Worm (Caenorhabditis elegans): ENCODE results near the gene C45G9.10.
"Not testable (repeated sequence)": the region's sequence is repeated elsewhere in the genome, so short reads cannot be mapped to it uniquely, and the experiment has no call there.

C45G9.10 gene

DNA sequence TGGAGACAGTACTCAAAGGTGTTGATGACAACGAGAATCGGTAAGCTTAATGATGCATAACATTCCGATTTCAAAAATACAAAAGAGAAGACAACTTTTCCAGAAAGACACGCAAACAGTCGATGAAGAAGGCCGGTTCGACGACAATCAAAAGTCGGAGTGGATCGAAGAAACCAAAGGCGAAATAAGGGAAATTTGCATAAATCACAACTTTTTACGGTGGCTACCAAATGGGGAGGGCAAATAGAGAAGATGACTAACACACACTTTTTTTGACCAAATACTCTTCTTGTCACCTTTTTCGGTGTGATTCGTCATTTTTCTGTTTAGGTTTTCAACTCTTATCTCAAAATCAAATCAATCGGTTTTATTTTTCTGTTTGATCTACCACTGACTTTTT is 25.5 kb downstream of the C45G9.10 start, which contains the start of gene C45G9.6:
C45G9.6 (plus strand) TSS at position 301 of the 400 bp plus-strand sequence.
- no peak for TF ChIP-seq nhr-80 (tag; optimal IDR thresholded peaks at IDR 0.05)
- no peak for TF ChIP-seq Y67H2A.10 (GFP tag; conservative IDR thresholded peaks at IDR 0.05)
- TF ChIP-seq lin-40 (tag; optimal IDR thresholded peaks at IDR 0.05): no peak

DNA sequence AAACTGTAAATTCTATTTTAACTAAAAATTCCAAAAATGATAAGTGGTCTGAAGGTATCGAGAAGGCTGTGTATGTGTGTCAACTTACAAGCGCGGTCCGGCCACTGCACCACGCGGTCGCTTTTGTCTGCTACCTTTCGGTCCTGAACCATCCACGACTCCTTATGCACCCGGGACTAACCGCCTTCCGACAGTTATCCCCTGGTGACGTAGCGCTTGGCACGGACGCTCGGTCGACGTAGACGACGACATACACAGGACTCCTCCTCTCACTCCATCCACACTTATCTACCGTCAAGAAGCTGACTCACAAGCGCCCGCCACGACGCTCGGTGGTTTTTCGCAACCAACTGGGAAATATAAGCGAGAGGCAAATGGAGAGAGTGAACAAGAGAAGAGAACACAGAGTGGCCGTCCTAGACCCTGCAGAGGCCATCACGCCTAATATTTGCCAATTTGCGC is 30.3 kb downstream of the C45G9.10 start:
- TF ChIP-seq egrh-3 (GFP tag; IDR thresholded peaks at IDR 0.05) (peak; percentile 84), F49E8.2 (tag; optimal IDR thresholded peaks at IDR 0.05; ENCODE audit: insufficient read depth) (peak; percentile 9), akir-1 (GFP tag; optimal IDR thresholded peaks at IDR 0.05) (peak; percentile 39), madf-3 (GFP tag; IDR thresholded peaks at IDR 0.05) (peak; percentile 62; the same call in 1 of the 2 replicates), F23B12.7 (tag; optimal IDR thresholded peaks at IDR 0.05; ENCODE audit: insufficient read depth) (peak; percentile 19), rec-8 (tag; optimal IDR thresholded peaks at IDR 0.05) (peak; percentile 5 to 22), madf-10 (tag; optimal IDR thresholded peaks at IDR 0.05) (peak; percentile 71), T07F8.4 (tag; optimal IDR thresholded peaks at IDR 0.05) (peak; percentile 69), atf-7 (tag; optimal IDR thresholded peaks at IDR 0.05) (peak; percentile 85), F37B4.10 (GFP tag; IDR thresholded peaks at IDR 0.05) (peak; percentile 72; the same call in 1 of the 2 replicates), somi-1 (GFP tag; optimal IDR thresholded peaks at IDR 0.05) (peak; percentile 55), tlf-1 (GFP tag; optimal IDR thresholded peaks at IDR 0.05) (peak; percentile 60), C17E4.6 (GFP tag; IDR thresholded peaks at IDR 0.05) (peak; percentile 79), B0019.2 (GFP tag; conservative IDR thresholded peaks at IDR 0.05) (peak; percentile 60; the same call in 1 of the 2 replicates), mcd-1 (GFP tag; IDR thresholded peaks at IDR 0.05) (peak; percentile 84), rcor-1 (GFP tag; IDR thresholded peaks at IDR 0.05) (peak; percentile 93), F22D6.2 (tag; optimal IDR thresholded peaks at IDR 0.05) (peak; percentile 50), ZK185.1 (tag; optimal IDR thresholded peaks at IDR 0.05; ENCODE audit: poor library complexity, severe bottlenecking) (peak; percentile 84), ets-4 (GFP tag; optimal IDR thresholded peaks at IDR 0.05) (peak; percentile 55), Y95B8A.8 (GFP tag; IDR thresholded peaks at IDR 0.05) (0 out of 2 replicates have a peak, but pooled peaks have one; percentile 73), ztf-26 (tag; optimal IDR thresholded peaks at IDR 0.05) (peak; percentile 78), F57C9.4 (tag; optimal IDR thresholded peaks at IDR 0.05) (peak; percentile 21), pbrm-1 (GFP tag; IDR thresholded peaks at IDR 0.05) (peak; percentile 87), hmg-20 (GFP tag; IDR thresholded peaks at IDR 0.05) (peak; percentile 77; the same call in 1 of the 2 replicates), zim-3 (tag; optimal IDR thresholded peaks at IDR 0.05) (peak; percentile 1), ztf-18 (tag; optimal IDR thresholded peaks at IDR 0.05) (peak; percentile 87), attf-6 (GFP tag; IDR thresholded peaks at IDR 0.05) (0 out of 2 replicates have a peak, but pooled peaks have one; percentile 57), cebp-1 (GFP tag; IDR thresholded peaks at IDR 0.05) (0 out of 2 replicates have a peak, but pooled peaks have one; percentile 45), Y53G8AR.9 (GFP tag; conservative IDR thresholded peaks at IDR 0.05) (peak; percentile 74), let-607 (tag; optimal IDR thresholded peaks at IDR 0.05) (peak in 1 of 2 experiments; percentile 59), snpc-4 (GFP tag; optimal IDR thresholded peaks at IDR 0.05) (peak; percentile 46), snpc-4 (tag; optimal IDR thresholded peaks at IDR 0.05) (peak in 1 of 4 experiments; percentile 64), bed-2 (GFP tag; IDR thresholded peaks at IDR 0.05) (0 out of 2 replicates have a peak, but pooled peaks have one; percentile 14), ztf-3 (GFP tag; optimal IDR thresholded peaks at IDR 0.05) (peak; percentile 53), F33H1.4 (GFP tag; IDR thresholded peaks at IDR 0.05) (peak; percentile 71), lin-40 (tag; optimal IDR thresholded peaks at IDR 0.05) (peak; percentile 91), aptf-2 (GFP tag; conservative IDR thresholded peaks at IDR 0.05) (peak; percentile 55; the same call in 1 of the 2 replicates), tbp1 (GFP tag; optimal IDR thresholded peaks at IDR 0.05) (peak; percentile 85), lsl-1 (GFP tag; optimal IDR thresholded peaks at IDR 0.05) (peak; percentile 55), K12H6.12 (tag; optimal IDR thresholded peaks at IDR 0.05) (peak; percentile 93), nhr-90 (tag; optimal IDR thresholded peaks at IDR 0.05) (peak; percentile 70), athp-1 (tag; optimal IDR thresholded peaks at IDR 0.05) (peak; percentile 46)
- not testable (repeated sequence) for TF ChIP-seq cebp-1 (tag; optimal IDR thresholded peaks at IDR 0.05)
